Worm (Caenorhabditis elegans) whole organism, L4 larva: Measurements from ENCODE around the gene rcd-1.
A peak's percentile ranks its signal among the peaks of the same experiment; 100 is the strongest.

Experiments used
- F37D6.2 ChIP-seq: sonication (generic microtip); optimal IDR thresholded peaks from 2 replicates; lab custom pipeline; 2016; ENCODE audit warnings: mild to moderate bottlenecking, missing genetic modification characterization, missing compliant biosample characterization
- Y5F2A.4 ChIP-seq: fragments of 200-800 bp; sonication (Bioruptor generic); optimal IDR thresholded peaks from 2 replicates; lab custom pipeline; 2018; ENCODE audit warnings: mild to moderate bottlenecking, missing genetic modification characterization, missing compliant biosample characterization
- ZK546.5 ChIP-seq, 2 experiments: sonication (generic microtip); optimal IDR thresholded peaks; 2 replicates each; lab custom pipeline; 2017; ENCODE audit warnings: missing biosample characterization in 2 of 2, missing genetic modification characterization in 2 of 2
- ama-1 ChIP-seq: fragments of 150-350 bp; optimal IDR thresholded peaks from 2 replicates; lab custom pipeline; 2014; ENCODE audit warnings: inconsistent platforms, mixed read lengths
- arid-1 ChIP-seq: fragments of 200-800 bp; sonication (Bioruptor generic); conservative IDR thresholded peaks from 2 replicates; pipeline ENCODE4 v1.3.6; 2022; ENCODE audit warnings: missing genetic modification reagents, missing genetic modification characterization, missing compliant biosample characterization
- attf-4 ChIP-seq: sonication (generic microtip); optimal IDR thresholded peaks from 3 replicates; lab custom pipeline; 2017; ENCODE audit warnings: missing biosample characterization, missing genetic modification characterization
- ceh-20 ChIP-seq: fragments of 200-800 bp; sonication (Bioruptor generic); IDR thresholded peaks from 2 replicates; pipeline ENCODE4 v1.3.6; 2022; ENCODE audit warnings: missing genetic modification reagents, missing genetic modification characterization, missing compliant biosample characterization
- ceh-62 ChIP-seq: sonication (generic microtip); optimal IDR thresholded peaks from 2 replicates; lab custom pipeline; 2017; ENCODE audit warnings: missing biosample characterization, missing genetic modification characterization
- ceh-82 ChIP-seq: sonication (generic microtip); optimal IDR thresholded peaks from 2 replicates; lab custom pipeline; 2017; ENCODE audit warnings: missing biosample characterization, missing genetic modification characterization
- daf-16 ChIP-seq, 3 experiments: sonication (generic microtip); optimal IDR thresholded peaks; 2 replicates each; lab custom pipeline; 2016 to 2017; ENCODE audit warnings: missing genetic modification characterization in 3 of 3, missing genetic modification reagents in 3 of 3, mild to moderate bottlenecking in 2 of 3, missing compliant biosample characterization in 2 of 3, missing biosample characterization in 1 of 3, moderate library complexity in 1 of 3
- daf-19 ChIP-seq: fragments of 200-800 bp; sonication (Bioruptor generic); conservative IDR thresholded peaks from 2 replicates; pipeline ENCODE4 v1.3.6; 2022; ENCODE audit warnings: missing genetic modification characterization, missing compliant biosample characterization
- daf-8 ChIP-seq: fragments of 200-800 bp; sonication (Bioruptor generic); IDR thresholded peaks from 2 replicates; pipeline ENCODE4 v1.3.6; 2022; ENCODE audit warnings: missing genetic modification characterization, missing compliant biosample characterization
- dmd-9 ChIP-seq: fragments of 200-800 bp; sonication (Bioruptor generic); IDR thresholded peaks from 2 replicates; pipeline ENCODE4 v1.3.6; 2022; ENCODE audit warnings: missing genetic modification reagents, missing genetic modification characterization, missing compliant biosample characterization
- duxl-1 ChIP-seq: sonication (generic microtip); optimal IDR thresholded peaks from 2 replicates; lab custom pipeline; 2016; ENCODE audit warnings: mild to moderate bottlenecking, missing genetic modification characterization, moderate library complexity, missing compliant biosample characterization; ENCODE audit not compliant: poor library complexity
- dve-1 ChIP-seq: sonication (generic microtip); optimal IDR thresholded peaks from 2 replicates; lab custom pipeline; 2017; ENCODE audit warnings: antibody characterized with exemption, mild to moderate bottlenecking, missing genetic modification characterization, missing compliant biosample characterization; ENCODE audit not compliant: insufficient read depth
- hlh-11 ChIP-seq: fragments of 200-800 bp; sonication (Bioruptor generic); optimal IDR thresholded peaks from 2 replicates; lab custom pipeline; 2018; ENCODE audit warnings: mild to moderate bottlenecking, missing genetic modification characterization, missing compliant biosample characterization
- madf-9 ChIP-seq: fragments of 200-800 bp; sonication (Bioruptor generic); conservative IDR thresholded peaks from 2 replicates; pipeline ENCODE4 v1.3.6; 2022; ENCODE audit warnings: missing genetic modification reagents, missing genetic modification characterization, missing compliant biosample characterization
- mep-1 ChIP-seq: fragments of 150-350 bp; sonication (generic microtip); optimal IDR thresholded peaks from 3 replicates; lab custom pipeline; 2014; ENCODE audit warnings: missing biosample characterization, missing genetic modification characterization
- mes-2 ChIP-seq: sonication (generic microtip); optimal IDR thresholded peaks from 2 replicates; lab custom pipeline; 2016; ENCODE audit warnings: missing genotype, mild to moderate bottlenecking, missing genetic modification characterization, missing compliant biosample characterization; ENCODE audit not compliant: poor library complexity, severe bottlenecking
- mxl-3 ChIP-seq: fragments of 200-800 bp; sonication (Bioruptor generic); optimal IDR thresholded peaks from 2 replicates; lab custom pipeline; 2018; ENCODE audit warnings: mild to moderate bottlenecking, missing genetic modification characterization, missing compliant biosample characterization
- nhr-41 ChIP-seq: fragments of 200-800 bp; sonication (Bioruptor generic); IDR thresholded peaks from 2 replicates; pipeline ENCODE4 v1.3.6; 2022; ENCODE audit warnings: missing genetic modification reagents, missing genetic modification characterization, missing compliant biosample characterization
- nhr-48 ChIP-seq: sonication (generic microtip); optimal IDR thresholded peaks from 2 replicates; lab custom pipeline; 2016; ENCODE audit warnings: mild to moderate bottlenecking, missing genetic modification characterization, missing compliant biosample characterization
- nhr-76 ChIP-seq: fragments of 150-350 bp; optimal IDR thresholded peaks from 2 replicates; lab custom pipeline; 2014; ENCODE audit warnings: missing biosample characterization, missing genetic modification characterization
- pha-4 ChIP-seq, 2 experiments: fragments of 150-350 bp in 1 of 2; fragments of 200-800 bp in 1 of 2; sonication (Bioruptor generic) in 1 of 2; IDR thresholded peaks in 1 of 2; optimal IDR thresholded peaks in 1 of 2; 2 replicates each; pipeline versions ENCODE4 v1.3.6 to Lab custom; 2014 to 2022; ENCODE audit warnings: missing genetic modification characterization in 2 of 2, missing genetic modification reagents in 2 of 2, missing biosample characterization in 1 of 2, missing compliant biosample characterization in 1 of 2
- pqm-1 ChIP-seq: sonication (generic microtip); optimal IDR thresholded peaks from 2 replicates; lab custom pipeline; 2017; ENCODE audit warnings: missing biosample characterization, missing genetic modification characterization
- rbr-2 ChIP-seq: sonication (generic microtip); optimal IDR thresholded peaks from 2 replicates; lab custom pipeline; 2016; ENCODE audit warnings: missing genotype, missing genetic modification characterization, missing compliant biosample characterization
- sdz-12 ChIP-seq: fragments of 200-800 bp; sonication (Bioruptor generic); optimal IDR thresholded peaks from 2 replicates; lab custom pipeline; 2018; ENCODE audit warnings: mild to moderate bottlenecking, missing genetic modification characterization, missing compliant biosample characterization
- spr-3 ChIP-seq: fragments of 200-800 bp; sonication (Bioruptor generic); optimal IDR thresholded peaks from 2 replicates; lab custom pipeline; 2018; ENCODE audit warnings: mild to moderate bottlenecking, missing genetic modification characterization, missing compliant biosample characterization
- tra-1 ChIP-seq: fragments of 200-800 bp; sonication (Bioruptor generic); IDR thresholded peaks from 2 replicates; pipeline ENCODE4 v1.3.6; 2022; ENCODE audit warnings: missing genetic modification reagents, missing genetic modification characterization, missing compliant biosample characterization
- unc-62 ChIP-seq, 3 experiments: fragments of 150-350 bp in 1 of 3; sonication (generic microtip); optimal IDR thresholded peaks in 2 of 3; peaks in 1 of 3; 1 replicate in 1 of 3; 2 replicates in 2 of 3; lab custom pipeline; 2014 to 2017; ENCODE audit warnings: missing biosample characterization in 3 of 3, missing genetic modification characterization in 3 of 3, missing genetic modification reagents in 3 of 3, missing genotype in 1 of 3
- zfp-2 ChIP-seq: sonication (generic microtip); optimal IDR thresholded peaks from 2 replicates; lab custom pipeline; 2016; ENCODE audit warnings: mild to moderate bottlenecking, missing genetic modification characterization, missing compliant biosample characterization
- zfp-3 ChIP-seq: fragments of 200-800 bp; sonication (Bioruptor generic); conservative IDR thresholded peaks from 2 replicates; pipeline ENCODE4 v1.3.6; 2022; ENCODE audit warnings: missing genetic modification reagents, missing genetic modification characterization, missing compliant biosample characterization
- ztf-11 ChIP-seq: fragments of 150-350 bp; optimal IDR thresholded peaks from 2 replicates; lab custom pipeline; 2014; ENCODE audit warnings: missing biosample characterization, missing genetic modification characterization
- ztf-7 ChIP-seq: fragments of 150-350 bp; optimal IDR thresholded peaks from 2 replicates; lab custom pipeline; 2014; ENCODE audit warnings: missing biosample characterization, missing genetic modification characterization

Gene rcd-1

ce11 chrII:3727996-3728395 lies 25.7 kb upstream of the rcd-1 start, which contains the start of gene C46E10.8:
C46E10.8 (minus strand) TSS chrII:3728096.
- peak in 1 of 2 experiments; percentile 28 for TF ChIP-seq unc-62 (GFP tag; optimal IDR thresholded peaks at IDR 0.05 in 1 of 2; lab: Kevin White, UChicago)
- TF ChIP-seq unc-62 (tag; optimal IDR thresholded peaks at IDR 0.05; lab: Kevin White, UChicago) = no peak
- TF ChIP-seq Y5F2A.4 = no peak

- no peak for TF ChIP-seq nhr-76
- no peak for TF ChIP-seq dmd-9
- no peak for TF ChIP-seq spr-3 (GFP tag; lab: Kevin White, UChicago)
- no peak for TF ChIP-seq hlh-11
- TF ChIP-seq mep-1 = no peak
- no peak for TF ChIP-seq zfp-2 (tag; lab: Kevin White, UChicago)
- TF ChIP-seq mes-2 (tag; lab: Kevin White, UChicago) = no peak
- no peak for TF ChIP-seq mxl-3 (GFP tag; lab: Kevin White, UChicago)
- TF ChIP-seq rbr-2 (tag; lab: Kevin White, UChicago) = no peak
- no peak for TF ChIP-seq attf-4 (tag; lab: Kevin White, UChicago)
These were observed 22.0 kb upstream of the rcd-1 start, which contains the start of the genes sdz-12 and bath-31 for ce11 chrII:3731723-3732122. sdz-12 (minus strand) TSS chrII:3731823. bath-31 (plus strand) TSS chrII:3731973.

- no peak for TF ChIP-seq hlh-11
- no peak for TF ChIP-seq ceh-82
- no peak for TF ChIP-seq pha-4 (GFP tag; IDR thresholded peaks at IDR 0.05; lab: Robert Waterston, UW)
- no peak for TF ChIP-seq pha-4 (tag; optimal IDR thresholded peaks at IDR 0.05; lab: Kevin White, UChicago)
- TF ChIP-seq ceh-20 (GFP tag; lab: Robert Waterston, UW) = no peak
- TF ChIP-seq zfp-3 = no peak
- TF ChIP-seq ztf-11 (tag; lab: Kevin White, UChicago) = no peak
- TF ChIP-seq dmd-9 = no peak
- TF ChIP-seq arid-1 (GFP tag; lab: Robert Waterston, UW) = no peak
- no peak for TF ChIP-seq sdz-12 (GFP tag; lab: Kevin White, UChicago)
- TF ChIP-seq F37D6.2 = no peak
- TF ChIP-seq ZK546.5 (tag; optimal IDR thresholded peaks at IDR 0.05; lab: Kevin White, UChicago) = no peak
- no peak for TF ChIP-seq duxl-1 (tag; lab: Kevin White, UChicago)
- no peak for TF ChIP-seq daf-8 (GFP tag; lab: Robert Waterston, UW)
- TF ChIP-seq tra-1 = no peak
- TF ChIP-seq daf-19 = no peak
- no peak for TF ChIP-seq attf-4 (tag; lab: Kevin White, UChicago)
- TF ChIP-seq ama-1 = no peak
- no peak for TF ChIP-seq madf-9 (GFP tag; lab: Robert Waterston, UW)
- TF ChIP-seq, all 104 proteins: peak for 0
These were observed 16.8 kb upstream of the rcd-1 start, which contains the start of gene F12E12.6 for ce11 chrII:3736893-3737375. F12E12.6 (minus strand) TSS chrII:3736943.

DNA sequence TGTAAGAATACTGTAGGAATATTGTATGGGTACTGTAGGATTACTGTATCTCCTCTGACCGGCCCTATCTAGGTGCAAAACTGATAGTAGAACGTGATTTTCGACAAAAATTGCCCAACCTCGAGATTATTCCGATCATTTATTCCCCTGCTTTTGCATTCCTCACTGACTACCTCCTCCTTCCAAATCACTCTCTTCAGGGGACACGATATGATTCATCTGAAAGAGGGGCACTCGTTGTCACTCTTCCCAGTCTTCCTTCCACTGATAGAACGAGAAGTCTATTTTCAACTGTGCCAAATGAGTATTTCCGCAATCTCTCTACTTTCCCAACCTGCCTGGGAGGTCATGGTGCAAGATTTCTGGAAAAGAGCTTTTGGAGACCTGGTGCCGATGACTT lies 14.1 kb upstream of the rcd-1 start, which contains the start of gene F12E12.2:
Gene F12E12.2, plus strand, starts transcription at position 301 of the 400 bp plus-strand sequence.
- TF ChIP-seq dve-1 (no peak), ztf-7 (tag; lab: Kevin White, UChicago) (no peak), pqm-1 (tag; lab: Kevin White, UChicago) (no peak), ceh-62 (tag; lab: Kevin White, UChicago) (no peak), nhr-48 (tag; lab: Kevin White, UChicago) (no peak), nhr-41 (GFP tag; lab: Robert Waterston, UW) (no peak), daf-16 (GFP tag; optimal IDR thresholded peaks at IDR 0.05; lab: Kevin White, UChicago) (no peak), daf-16 (tag; optimal IDR thresholded peaks at IDR 0.05; lab: Kevin White, UChicago) (no peak)
